Worm (Caenorhabditis elegans) whole organism, early embryonic: Measurements from ENCODE around the gene C29A12.1.

ENCODE experiments used
- aly-1 ChIP-seq: sonication (generic microtip); optimal IDR thresholded peaks from 2 replicates; lab custom pipeline; 2016; ENCODE audit warnings: missing genetic modification characterization, missing compliant biosample characterization
- ama-1 ChIP-seq: fragments of 150-350 bp; optimal IDR thresholded peaks from 2 replicates; lab custom pipeline; 2014
- ceh-36 ChIP-seq: sonication (generic microtip); optimal IDR thresholded peaks from 2 replicates; lab custom pipeline; 2016; ENCODE audit warnings: missing genetic modification characterization, inconsistent platforms, missing compliant biosample characterization
- ets-7 ChIP-seq: sonication (generic microtip); optimal IDR thresholded peaks from 2 replicates; lab custom pipeline; 2016; ENCODE audit warnings: missing genotype, missing genetic modification characterization, missing compliant biosample characterization
- flt-1 ChIP-seq: fragments of 200-800 bp; sonication (Bioruptor generic); IDR thresholded peaks from 2 replicates; pipeline ENCODE4 v1.3.6; 2022; ENCODE audit warnings: missing genetic modification characterization, missing compliant biosample characterization
- hmg-4 ChIP-seq: fragments of 200-800 bp; sonication (Bioruptor generic); optimal IDR thresholded peaks from 2 replicates; lab custom pipeline; 2018; ENCODE audit warnings: mild to moderate bottlenecking, missing genetic modification characterization, missing compliant biosample characterization
- hnd-1 ChIP-seq: sonication (generic microtip); optimal IDR thresholded peaks from 2 replicates; lab custom pipeline; 2016; ENCODE audit warnings: missing genetic modification characterization, missing compliant biosample characterization
- sea-1 ChIP-seq: fragments of 200-800 bp; sonication (Bioruptor generic); conservative IDR thresholded peaks from 2 replicates; pipeline ENCODE4 v1.3.6; 2022; ENCODE audit warnings: missing genetic modification characterization, missing compliant biosample characterization
- tra-4 ChIP-seq: sonication (generic microtip); optimal IDR thresholded peaks from 2 replicates; lab custom pipeline; 2017; ENCODE audit warnings: missing genetic modification characterization, missing compliant biosample characterization

- TF ChIP-seq ceh-36 (no peak), hmg-4 (no peak), tra-4 (no peak), aly-1 (tag; lab: Kevin White, UChicago) (no peak), ama-1 (lab: Kevin White, UChicago) (no peak), hnd-1 (tag; lab: Kevin White, UChicago) (no peak), flt-1 (GFP tag; lab: Robert Waterston, UW) (no peak), sea-1 (no peak), ets-7 (tag; lab: Kevin White, UChicago) (no peak)
These were observed at the start of gene C29A12.1, which contains the start of gene lig-1 for ce11 chrV:10813425-10814156.
